Worm (Caenorhabditis elegans) whole organism, L4 larva: ENCODE results near the gene srg-34.

Source experiments
- F26F4.8 ChIP-seq: fragments of 200-800 bp; sonication (Bioruptor generic); conservative IDR thresholded peaks from 2 replicates; pipeline ENCODE4 v1.3.6; 2022; ENCODE audit warnings: missing genetic modification characterization, missing compliant biosample characterization
- R02D3.7 ChIP-seq: fragments of 150-350 bp; sonication (generic microtip); optimal IDR thresholded peaks from 3 replicates; lab custom pipeline; 2014; ENCODE audit warnings: missing biosample characterization, missing genetic modification characterization
- T20F7.1 ChIP-seq: fragments of 200-800 bp; sonication (Bioruptor generic); optimal IDR thresholded peaks from 2 replicates; lab custom pipeline; 2018; ENCODE audit warnings: mild to moderate bottlenecking, missing genetic modification characterization, missing compliant biosample characterization
- Y48G9A.11 ChIP-seq: fragments of 200-800 bp; sonication (Bioruptor generic); IDR thresholded peaks from 2 replicates; pipeline ENCODE4 v1.3.6; 2022; ENCODE audit warnings: missing genetic modification reagents, missing genetic modification characterization, missing compliant biosample characterization
- Y5F2A.4 ChIP-seq: fragments of 200-800 bp; sonication (Bioruptor generic); optimal IDR thresholded peaks from 2 replicates; lab custom pipeline; 2018; ENCODE audit warnings: mild to moderate bottlenecking, missing genetic modification characterization, missing compliant biosample characterization
- ZK546.5 ChIP-seq, 2 experiments: sonication (generic microtip); optimal IDR thresholded peaks; 2 replicates each; lab custom pipeline; 2017; ENCODE audit warnings: missing biosample characterization in 2 of 2, missing genetic modification characterization in 2 of 2
- aha-1 ChIP-seq: fragments of 150-350 bp; peaks from one replicate; lab custom pipeline; 2014; ENCODE audit warnings: missing biosample characterization, missing genetic modification characterization
- aly-2 ChIP-seq: sonication (generic microtip); optimal IDR thresholded peaks from 2 replicates; lab custom pipeline; 2018; ENCODE audit warnings: missing biosample characterization, missing genetic modification characterization
- attf-4 ChIP-seq: sonication (generic microtip); optimal IDR thresholded peaks from 3 replicates; lab custom pipeline; 2017; ENCODE audit warnings: missing biosample characterization, missing genetic modification characterization
- ceh-28 ChIP-seq: fragments of 150-350 bp; optimal IDR thresholded peaks from 2 replicates; lab custom pipeline; 2014; ENCODE audit warnings: missing biosample characterization, missing genetic modification reagents, missing genetic modification characterization
- ceh-32 ChIP-seq: sonication (generic microtip); optimal IDR thresholded peaks from 2 replicates; lab custom pipeline; 2016; ENCODE audit warnings: mild to moderate bottlenecking, missing genetic modification characterization, missing compliant biosample characterization; ENCODE audit not compliant: poor library complexity
- ceh-44 ChIP-seq: fragments of 200-800 bp; sonication (Bioruptor generic); IDR thresholded peaks from 2 replicates; pipeline ENCODE4 v1.3.6; 2022; ENCODE audit warnings: missing genetic modification reagents, missing genetic modification characterization, missing compliant biosample characterization
- ceh-82 ChIP-seq: sonication (generic microtip); optimal IDR thresholded peaks from 2 replicates; lab custom pipeline; 2017; ENCODE audit warnings: missing biosample characterization, missing genetic modification characterization
- ctbp-1 ChIP-seq: fragments of 200-800 bp; sonication (Bioruptor generic); IDR thresholded peaks from 2 replicates; pipeline ENCODE4 v1.3.6; 2022; ENCODE audit warnings: missing genetic modification reagents, missing genetic modification characterization, missing compliant biosample characterization
- daf-16 ChIP-seq, 3 experiments: sonication (generic microtip); optimal IDR thresholded peaks; 2 replicates each; lab custom pipeline; 2016 to 2017; ENCODE audit warnings: missing genetic modification characterization in 3 of 3, missing genetic modification reagents in 3 of 3, mild to moderate bottlenecking in 2 of 3, missing compliant biosample characterization in 2 of 3, missing biosample characterization in 1 of 3, moderate library complexity in 1 of 3
- dmd-9 ChIP-seq: fragments of 200-800 bp; sonication (Bioruptor generic); IDR thresholded peaks from 2 replicates; pipeline ENCODE4 v1.3.6; 2022; ENCODE audit warnings: missing genetic modification reagents, missing genetic modification characterization, missing compliant biosample characterization
- dpl-1 ChIP-seq: fragments of 150-350 bp; optimal IDR thresholded peaks from 2 replicates; lab custom pipeline; 2014; ENCODE audit warnings: missing biosample characterization, missing genetic modification reagents, missing genetic modification characterization
- dve-1 ChIP-seq: sonication (generic microtip); optimal IDR thresholded peaks from 2 replicates; lab custom pipeline; 2017; ENCODE audit warnings: antibody characterized with exemption, mild to moderate bottlenecking, missing genetic modification characterization, missing compliant biosample characterization; ENCODE audit not compliant: insufficient read depth
- egl-43 ChIP-seq: fragments of 200-800 bp; sonication (Bioruptor generic); IDR thresholded peaks from 2 replicates; pipeline ENCODE4 v1.3.6; 2022; ENCODE audit warnings: missing genetic modification reagents, missing genetic modification characterization, missing compliant biosample characterization
- fkh-10 ChIP-seq: fragments of 150-350 bp; optimal IDR thresholded peaks from 2 replicates; lab custom pipeline; 2014; ENCODE audit warnings: missing biosample characterization, missing genetic modification reagents, missing genetic modification characterization
- hif-1 ChIP-seq, 2 experiments: sonication (generic microtip); optimal IDR thresholded peaks; 2 replicates each; lab custom pipeline; 2016 to 2017; ENCODE audit warnings: missing compliant biosample characterization in 2 of 2, missing genetic modification characterization in 2 of 2, missing genetic modification reagents in 2 of 2, missing genotype in 2 of 2, mild to moderate bottlenecking in 1 of 2
- hlh-11 ChIP-seq: fragments of 200-800 bp; sonication (Bioruptor generic); optimal IDR thresholded peaks from 2 replicates; lab custom pipeline; 2018; ENCODE audit warnings: mild to moderate bottlenecking, missing genetic modification characterization, missing compliant biosample characterization
- hlh-30 ChIP-seq: sonication (generic microtip); optimal IDR thresholded peaks from 2 replicates; lab custom pipeline; 2017; ENCODE audit warnings: antibody characterized with exemption, mild to moderate bottlenecking, missing genetic modification characterization, missing compliant biosample characterization; ENCODE audit not compliant: insufficient read depth
- jun-1 ChIP-seq: fragments of 150-350 bp; optimal IDR thresholded peaks from 2 replicates; lab custom pipeline; 2014; ENCODE audit warnings: missing biosample characterization, missing genetic modification reagents, missing genetic modification characterization
- lin-13 ChIP-seq: fragments of 150-350 bp; optimal IDR thresholded peaks from 2 replicates; lab custom pipeline; 2014; ENCODE audit warnings: missing biosample characterization, missing genetic modification reagents, missing genetic modification characterization
- lin-15B ChIP-seq: fragments of 150-350 bp; sonication (generic microtip); optimal IDR thresholded peaks from 3 replicates; lab custom pipeline; 2014; ENCODE audit warnings: missing biosample characterization, missing genetic modification characterization
- lin-29 ChIP-seq: fragments of 200-800 bp; sonication (Bioruptor generic); IDR thresholded peaks from 2 replicates; pipeline ENCODE4 v1.3.6; 2022; ENCODE audit warnings: missing genetic modification reagents, missing genetic modification characterization, missing compliant biosample characterization
- lin-38 ChIP-seq: fragments of 200-800 bp; sonication (Bioruptor generic); IDR thresholded peaks from 2 replicates; pipeline ENCODE4 v1.3.6; 2022; ENCODE audit warnings: missing genetic modification reagents, missing genetic modification characterization, missing compliant biosample characterization
- lin-39 ChIP-seq: fragments of 150-350 bp; optimal IDR thresholded peaks from 2 replicates; lab custom pipeline; 2014; ENCODE audit warnings: missing biosample characterization, missing genetic modification reagents, missing genetic modification characterization
- lir-3 ChIP-seq: sonication (generic microtip); optimal IDR thresholded peaks from 2 replicates; lab custom pipeline; 2016; ENCODE audit warnings: mild to moderate bottlenecking, missing genetic modification characterization, missing compliant biosample characterization
- lsy-2 ChIP-seq, 2 experiments: fragments of 150-350 bp in 1 of 2; sonication (generic microtip) in 1 of 2; optimal IDR thresholded peaks; 2 replicates each; lab custom pipeline; 2014 to 2017; ENCODE audit warnings: missing biosample characterization in 2 of 2, missing genetic modification characterization in 2 of 2
- madf-9 ChIP-seq: fragments of 200-800 bp; sonication (Bioruptor generic); conservative IDR thresholded peaks from 2 replicates; pipeline ENCODE4 v1.3.6; 2022; ENCODE audit warnings: missing genetic modification reagents, missing genetic modification characterization, missing compliant biosample characterization
- mep-1 ChIP-seq: fragments of 150-350 bp; sonication (generic microtip); optimal IDR thresholded peaks from 3 replicates; lab custom pipeline; 2014; ENCODE audit warnings: missing biosample characterization, missing genetic modification characterization
- mes-2 ChIP-seq: sonication (generic microtip); optimal IDR thresholded peaks from 2 replicates; lab custom pipeline; 2016; ENCODE audit warnings: missing genotype, mild to moderate bottlenecking, missing genetic modification characterization, missing compliant biosample characterization; ENCODE audit not compliant: poor library complexity, severe bottlenecking
- nhr-11 ChIP-seq: fragments of 150-350 bp; optimal IDR thresholded peaks from 2 replicates; lab custom pipeline; 2014; ENCODE audit warnings: missing biosample characterization, missing genetic modification characterization
- nhr-237 ChIP-seq: sonication (generic microtip); optimal IDR thresholded peaks from 2 replicates; lab custom pipeline; 2017; ENCODE audit warnings: missing biosample characterization, missing genetic modification characterization
- nhr-28 ChIP-seq: fragments of 150-350 bp; optimal IDR thresholded peaks from 2 replicates; lab custom pipeline; 2014; ENCODE audit warnings: missing biosample characterization, missing genetic modification characterization
- nhr-48 ChIP-seq: sonication (generic microtip); optimal IDR thresholded peaks from 2 replicates; lab custom pipeline; 2016; ENCODE audit warnings: mild to moderate bottlenecking, missing genetic modification characterization, missing compliant biosample characterization
- nhr-6 ChIP-seq: fragments of 150-350 bp; optimal IDR thresholded peaks from 2 replicates; lab custom pipeline; 2014; ENCODE audit warnings: missing biosample characterization, missing genetic modification characterization
- nhr-77 ChIP-seq: fragments of 150-350 bp; optimal IDR thresholded peaks from 2 replicates; lab custom pipeline; 2014; ENCODE audit warnings: missing biosample characterization, missing genetic modification characterization
- sdz-12 ChIP-seq: fragments of 200-800 bp; sonication (Bioruptor generic); optimal IDR thresholded peaks from 2 replicates; lab custom pipeline; 2018; ENCODE audit warnings: mild to moderate bottlenecking, missing genetic modification characterization, missing compliant biosample characterization
- snpc-4 ChIP-seq: fragments of 150-350 bp; optimal IDR thresholded peaks from 2 replicates; lab custom pipeline; 2014; ENCODE audit warnings: missing biosample characterization, missing genetic modification characterization
- spr-3 ChIP-seq: fragments of 200-800 bp; sonication (Bioruptor generic); optimal IDR thresholded peaks from 2 replicates; lab custom pipeline; 2018; ENCODE audit warnings: mild to moderate bottlenecking, missing genetic modification characterization, missing compliant biosample characterization
- unc-39 ChIP-seq: sonication (generic microtip); optimal IDR thresholded peaks from 2 replicates; lab custom pipeline; 2017; ENCODE audit warnings: missing biosample characterization, missing genetic modification characterization
- vab-7 ChIP-seq: fragments of 200-800 bp; sonication (Bioruptor generic); IDR thresholded peaks from 2 replicates; pipeline ENCODE4 v1.3.6; 2022; ENCODE audit warnings: missing genetic modification reagents, missing genetic modification characterization, missing compliant biosample characterization
- zip-2 ChIP-seq: fragments of 150-350 bp; optimal IDR thresholded peaks from 2 replicates; lab custom pipeline; 2014; ENCODE audit warnings: missing biosample characterization, missing genetic modification characterization

Gene srg-34

DNA sequence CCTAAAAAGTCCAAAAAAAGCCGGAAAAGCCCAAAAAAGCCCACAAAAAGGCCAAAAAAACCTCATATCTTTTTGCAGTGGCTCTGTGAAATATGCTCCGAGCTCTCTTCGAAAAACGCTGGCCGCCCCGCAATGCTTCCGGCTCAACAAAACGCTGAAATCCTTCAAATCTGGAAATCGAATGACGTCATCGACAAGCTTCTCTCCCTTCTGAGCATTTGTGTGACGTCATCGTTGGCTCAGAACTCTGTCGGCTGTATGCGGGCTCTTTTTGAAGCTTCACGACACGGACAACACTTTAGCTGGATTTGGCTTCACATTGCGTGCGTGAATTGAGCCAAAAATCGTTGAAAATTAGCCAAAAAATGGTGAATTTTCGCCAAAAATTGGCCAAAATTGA lies 28.7 kb downstream of the srg-34 start:
- TF ChIP-seq ceh-28 (no peak), mep-1 (tag; lab: Kevin White, UChicago) (no peak), attf-4 (tag; lab: Kevin White, UChicago) (no peak), lin-13 (no peak), nhr-11 (no peak), lin-29 (no peak), Y5F2A.4 (no peak), lir-3 (no peak), hlh-30 (no peak), lin-15B (tag; lab: Kevin White, UChicago) (no peak), madf-9 (GFP tag; lab: Robert Waterston, UW) (no peak), nhr-6 (no peak), F26F4.8 (no peak)

DNA sequence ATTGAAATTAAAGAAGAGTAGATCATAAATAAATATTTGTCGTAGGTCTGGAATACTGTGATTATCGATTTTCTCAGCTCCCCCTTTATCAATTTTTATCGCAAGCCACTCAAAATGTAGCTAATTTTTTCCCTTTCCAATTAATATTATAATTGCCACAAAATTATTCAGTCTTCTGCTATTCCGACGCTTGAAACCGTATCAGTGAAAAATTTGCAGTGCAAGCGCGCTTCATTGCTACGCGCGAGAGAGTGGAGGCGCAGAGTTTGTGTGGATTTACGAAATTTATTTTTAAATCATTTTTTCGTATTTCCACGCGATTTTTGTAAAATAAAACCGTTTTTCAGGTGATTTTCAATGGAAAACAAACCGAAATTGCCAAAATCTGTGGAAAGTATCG lies 31.1 kb downstream of the srg-34 start, which contains the start of gene ints-5:
Gene ints-5, plus strand, starts transcription at position 348 of the 400 bp plus-strand sequence.
- TF ChIP-seq snpc-4 (no peak), daf-16 (GFP tag; optimal IDR thresholded peaks at IDR 0.05; lab: Kevin White, UChicago) (no peak), daf-16 (tag; optimal IDR thresholded peaks at IDR 0.05; lab: Kevin White, UChicago) (peak; percentile 11), hlh-30 (peak; percentile 12), dmd-9 (no peak), ZK546.5 (tag; optimal IDR thresholded peaks at IDR 0.05; lab: Kevin White, UChicago) (no peak), dve-1 (tag; lab: Kevin White, UChicago) (peak; percentile 4), hlh-11 (peak; percentile 10), vab-7 (GFP tag; lab: Robert Waterston, UW) (no peak), dpl-1 (GFP tag; lab: Kevin White, UChicago) (peak; percentile 55), hif-1 (tag; optimal IDR thresholded peaks at IDR 0.05; lab: Kevin White, UChicago) (no peak), lin-13 (peak; percentile 62), aly-2 (no peak), jun-1 (tag; lab: Kevin White, UChicago) (no peak), aha-1 (tag; lab: Kevin White, UChicago) (peak; percentile 79), sdz-12 (GFP tag; lab: Kevin White, UChicago) (no peak), T20F7.1 (GFP tag; lab: Kevin White, UChicago) (no peak), lsy-2 (tag; optimal IDR thresholded peaks at IDR 0.05; lab: Kevin White, UChicago) (peak in 1 of 2 experiments; percentile 68), nhr-28 (tag; lab: Kevin White, UChicago) (peak; percentile 32), R02D3.7 (tag; lab: Kevin White, UChicago) (peak; percentile 55), mes-2 (tag; lab: Kevin White, UChicago) (peak; percentile 61), egl-43 (GFP tag; lab: Robert Waterston, UW) (no peak), lin-38 (peak; percentile 96), zip-2 (tag; lab: Kevin White, UChicago) (no peak), ctbp-1 (GFP tag; lab: Robert Waterston, UW) (no peak), ceh-44 (GFP tag; lab: Robert Waterston, UW) (no peak)

DNA sequence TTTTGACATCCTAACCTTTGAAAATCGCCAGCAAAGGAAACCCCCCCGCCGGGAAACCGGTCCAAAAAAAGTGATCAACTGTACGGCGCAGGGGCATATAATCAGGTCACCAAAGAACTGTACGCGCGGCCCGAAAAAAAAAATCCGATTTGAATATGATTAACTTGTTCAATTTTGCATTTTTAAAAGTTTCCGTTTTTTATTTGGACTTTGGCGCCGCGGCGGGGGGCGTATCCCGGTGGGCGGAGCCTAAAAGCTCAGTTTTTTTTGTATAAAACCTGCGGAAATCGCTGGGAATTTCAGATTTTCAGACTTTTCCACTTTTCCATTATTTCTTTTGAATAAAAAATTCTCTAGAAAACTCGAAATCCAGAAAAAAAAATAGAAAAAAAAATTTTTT lies 40.2 kb downstream of the srg-34 start, which contains the start of gene hmit-1.2:
Gene hmit-1.2, plus strand, starts transcription at position 301 of the 400 bp plus-strand sequence.
- TF ChIP-seq lin-13, result no peak
- TF ChIP-seq spr-3, result no peak
- no peak for TF ChIP-seq lsy-2 (tag; optimal IDR thresholded peaks at IDR 0.05; lab: Kevin White, UChicago)
- no peak for TF ChIP-seq ceh-82 (tag; lab: Kevin White, UChicago)
- no peak for TF ChIP-seq nhr-237 (tag; lab: Kevin White, UChicago)
- no peak for TF ChIP-seq ceh-32 (tag; lab: Kevin White, UChicago)
- TF ChIP-seq vab-7 (GFP tag; lab: Robert Waterston, UW), result no peak
- TF ChIP-seq nhr-48 (tag; lab: Kevin White, UChicago), result no peak
- TF ChIP-seq lin-39, result no peak
- no peak for TF ChIP-seq nhr-77 (tag; lab: Kevin White, UChicago)
- no peak for TF ChIP-seq Y48G9A.11 (GFP tag; lab: Robert Waterston, UW)
- TF ChIP-seq unc-39 (tag; lab: Kevin White, UChicago), result no peak
- TF ChIP-seq madf-9 (GFP tag; lab: Robert Waterston, UW), result no peak
- TF ChIP-seq lin-38, result no peak
- TF ChIP-seq egl-43 (GFP tag; lab: Robert Waterston, UW), result no peak
- TF ChIP-seq fkh-10 (GFP tag; lab: Kevin White, UChicago), result no peak
- TF ChIP-seq zip-2 (tag; lab: Kevin White, UChicago), result no peak
